Fruit fly (Drosophila melanogaster): Measurements from ENCODE around the gene CG34427.

CG34427 gene

dm6 chr3L:8808244-8808643 lies 3.7 kb downstream of the CG34427 start, which contains the start of gene CG13308:
TSS of gene CG13308 (plus strand) at chr3L:8808544.
- TF ChIP-seq ss (GFP tag; optimal IDR thresholded peaks at IDR 0.05) (no peak), Sox15 (GFP tag; optimal IDR thresholded peaks at IDR 0.05) (no peak), CG6808 (GFP tag; optimal IDR thresholded peaks at IDR 0.05) (no peak), Gug (GFP tag; IDR thresholded peaks at IDR 0.05) (no peak), dac (GFP tag; optimal IDR thresholded peaks at IDR 0.05) (no peak), lz (GFP tag; optimal IDR thresholded peaks at IDR 0.05) (no peak), fd85E (GFP tag; optimal IDR thresholded peaks at IDR 0.05) (no peak), Blimp-1 (GFP tag; optimal IDR thresholded peaks at IDR 0.05) (no peak), CG9139 (GFP tag; optimal IDR thresholded peaks at IDR 0.05) (no peak), Eip75B (GFP tag; optimal IDR thresholded peaks at IDR 0.05) (no peak), dsx (GFP tag; optimal IDR thresholded peaks at IDR 0.05; ENCODE audit: poor library complexity, severe bottlenecking) (no peak)

dm6 chr3L:8810095-8810494 lies 5.5 kb downstream of the CG34427 start, which contains the start of gene CG13309:
TSS of gene CG13309 (plus strand) at chr3L:8810395.
- no peak for TF ChIP-seq net (GFP tag; optimal IDR thresholded peaks at IDR 0.05)

- TF ChIP-seq CG7368 (GFP tag; optimal IDR thresholded peaks at IDR 0.05) (peak; percentile 7), lz (GFP tag; optimal IDR thresholded peaks at IDR 0.05) (peak; percentile 5), OdsH (GFP tag; optimal IDR thresholded peaks at IDR 0.05) (peak; percentile 46), Gug (GFP tag; IDR thresholded peaks at IDR 0.05) (peak; percentile 60), Lpt (GFP tag; optimal IDR thresholded peaks at IDR 0.05) (peak; percentile 35), CG11902 (GFP tag; optimal IDR thresholded peaks at IDR 0.05) (no peak), CG6276 (GFP tag; optimal IDR thresholded peaks at IDR 0.05) (peak; percentile 43), Hr4 (GFP tag; optimal IDR thresholded peaks at IDR 0.05) (peak; percentile 63), Sox14 (GFP tag; optimal IDR thresholded peaks at IDR 0.05) (peak; percentile 44), Hr38 (GFP tag; optimal IDR thresholded peaks at IDR 0.05) (no peak), Eip75B (GFP tag; optimal IDR thresholded peaks at IDR 0.05) (peak; percentile 30), Ets96B (tag; optimal IDR thresholded peaks at IDR 0.05) (peak; percentile 47), CG10669 (GFP tag; optimal IDR thresholded peaks at IDR 0.05) (peak; percentile 57), eg (GFP tag; IDR thresholded peaks at IDR 0.05) (peak; percentile 86), Smox (GFP tag; optimal IDR thresholded peaks at IDR 0.05) (no peak), CG8632 (GFP tag; optimal IDR thresholded peaks at IDR 0.05) (peak; percentile 5), achi (GFP tag; optimal IDR thresholded peaks at IDR 0.05) (peak; percentile 50), CG15336 (GFP tag; IDR thresholded peaks at IDR 0.05) (peak; percentile 85), topi (GFP tag; optimal IDR thresholded peaks at IDR 0.05) (peak; percentile 4), vri (GFP tag; optimal IDR thresholded peaks at IDR 0.05) (no peak), CG6854 (GFP tag; optimal IDR thresholded peaks at IDR 0.05) (no peak), CG6163 (GFP tag; IDR thresholded peaks at IDR 0.05) (peak; percentile 85), CG11294 (GFP tag; IDR thresholded peaks at IDR 0.05) (peak; percentile 78), ss (GFP tag; optimal IDR thresholded peaks at IDR 0.05) (peak; percentile 27 to 31), Met (GFP tag; optimal IDR thresholded peaks at IDR 0.05) (no peak), CG6808 (GFP tag; optimal IDR thresholded peaks at IDR 0.05) (peak; percentile 41), CG31627 (GFP tag; optimal IDR thresholded peaks at IDR 0.05) (no peak), Hr39 (GFP tag; optimal IDR thresholded peaks at IDR 0.05) (peak; percentile 10), CG32006 (GFP tag; optimal IDR thresholded peaks at IDR 0.05) (peak; percentile 68), acj6 (GFP tag; optimal IDR thresholded peaks at IDR 0.05) (peak; percentile 39), salr (GFP tag; optimal IDR thresholded peaks at IDR 0.05) (peak in 1 of 2 experiments; percentile 53), spab (GFP tag; optimal IDR thresholded peaks at IDR 0.05) (peak; percentile 46), Eip78C (GFP tag) (peak; percentile 90), CG9139 (GFP tag; optimal IDR thresholded peaks at IDR 0.05) (peak; percentile 13), pdm3 (GFP tag; optimal IDR thresholded peaks at IDR 0.05) (peak; percentile 20), Blimp-1 (GFP tag; optimal IDR thresholded peaks at IDR 0.05) (no peak), CG4318 (GFP tag; optimal IDR thresholded peaks at IDR 0.05) (peak; percentile 9), CG3919 (GFP tag; optimal IDR thresholded peaks at IDR 0.05) (peak; percentile 63), CG8119 (GFP tag; IDR thresholded peaks at IDR 0.05) (peak; percentile 84), CG8319 (GFP tag; optimal IDR thresholded peaks at IDR 0.05) (peak; percentile 41), CG11762 (GFP tag; optimal IDR thresholded peaks at IDR 0.05; ENCODE audit: insufficient read depth) (no peak), CG16779 (tag; optimal IDR thresholded peaks at IDR 0.05) (no peak)
Observed at dm6 chr3L:8813484-8813883, 8.9 kb downstream of the CG34427 start.
